Worm (Caenorhabditis elegans): Measurements from ENCODE around the gene pssy-2.

The pssy-2 gene

ce11 chrIII:13462965-13463783 lies 8.4 kb upstream of the pssy-2 start, which contains the start of gene ant-1.1 (continued):
- TF ChIP-seq pax-1 (tag; optimal IDR thresholded peaks at IDR 0.05), result peak; percentile 68
- TF ChIP-seq T23F11.4 (GFP tag; optimal IDR thresholded peaks at IDR 0.05), result peak; percentile 14
- peak; percentile 59 for TF ChIP-seq rnt-1 (tag; optimal IDR thresholded peaks at IDR 0.05)
- peak; percentile 42 for TF ChIP-seq ceh-19 (GFP tag; optimal IDR thresholded peaks at IDR 0.05)
- peak; percentile 12 for TF ChIP-seq fax-1 (tag; optimal IDR thresholded peaks at IDR 0.05)
- TF ChIP-seq madf-2 (tag; optimal IDR thresholded peaks at IDR 0.05), result no peak
- peak; percentile 50 for TF ChIP-seq ets-4 (tag; optimal IDR thresholded peaks at IDR 0.05)
- TF ChIP-seq Y22D7AL.16 (tag; optimal IDR thresholded peaks at IDR 0.05), result peak; percentile 40
- peak; percentile 75 for TF ChIP-seq tbx-2 (tag; optimal IDR thresholded peaks at IDR 0.05)
- TF ChIP-seq elt-2 (tag; optimal IDR thresholded peaks at IDR 0.05), result peak; percentile 53
- TF ChIP-seq ceh-45 (GFP tag; IDR thresholded peaks at IDR 0.05), result no peak
- TF ChIP-seq nhr-232 (tag; optimal IDR thresholded peaks at IDR 0.05), result no peak
- peak; percentile 33 for TF ChIP-seq che-1 (tag; optimal IDR thresholded peaks at IDR 0.05)
- peak; percentile 45 for TF ChIP-seq dve-1 (tag; optimal IDR thresholded peaks at IDR 0.05)
- peak; percentile 77 for TF ChIP-seq unc-42 (tag; optimal IDR thresholded peaks at IDR 0.05)
- peak; percentile 49 for TF ChIP-seq gmeb-2 (tag; optimal IDR thresholded peaks at IDR 0.05)
- peak; percentile 53 for TF ChIP-seq hlh-30 (tag; optimal IDR thresholded peaks at IDR 0.05; ENCODE audit: insufficient read depth)
- no peak for TF ChIP-seq F13H6.1 (tag; optimal IDR thresholded peaks at IDR 0.05)

- no peak for TF ChIP-seq che-1 (tag; optimal IDR thresholded peaks at IDR 0.05)
- no peak for TF ChIP-seq ceh-14 (tag; optimal IDR thresholded peaks at IDR 0.05)
- no peak for TF ChIP-seq ztf-16 (tag; optimal IDR thresholded peaks at IDR 0.05)
- peak; percentile 49 for TF ChIP-seq unc-55 (GFP tag; optimal IDR thresholded peaks at IDR 0.05)
- TF ChIP-seq elt-2 (tag; optimal IDR thresholded peaks at IDR 0.05), result peak; percentile 63
- TF ChIP-seq pha-2 (tag; optimal IDR thresholded peaks at IDR 0.05), result no peak
- TF ChIP-seq ceh-24 (tag; optimal IDR thresholded peaks at IDR 0.05), result no peak
- no peak for TF ChIP-seq K02D7.2 (tag; optimal IDR thresholded peaks at IDR 0.05)
- TF ChIP-seq Y22D7AL.16 (tag; optimal IDR thresholded peaks at IDR 0.05), result no peak
- no peak for TF ChIP-seq ceh-34 (tag; optimal IDR thresholded peaks at IDR 0.05)
- TF ChIP-seq hlh-6 (tag; optimal IDR thresholded peaks at IDR 0.05), result no peak
- TF ChIP-seq pqm-1 (tag; optimal IDR thresholded peaks at IDR 0.05), result peak; percentile 8
- no peak for TF ChIP-seq unc-86 (tag; optimal IDR thresholded peaks at IDR 0.05)
- TF ChIP-seq ceh-18 (tag; optimal IDR thresholded peaks at IDR 0.05), result peak; percentile 34
- peak; percentile 85 for TF ChIP-seq ama-1 (optimal IDR thresholded peaks at IDR 0.05)
- no peak for TF ChIP-seq sdc-2 (tag; optimal IDR thresholded peaks at IDR 0.05)
- TF ChIP-seq ceh-22 (tag; optimal IDR thresholded peaks at IDR 0.05), result no peak
- TF ChIP-seq unc-3 (GFP tag; conservative IDR thresholded peaks at IDR 0.05), result no peak
- no peak for TF ChIP-seq unc-3 (tag; optimal IDR thresholded peaks at IDR 0.05)
These were observed 6.9 kb upstream of the pssy-2 start, which contains the start of gene kel-3 for ce11 chrIII:13464493-13465362. TSS of gene kel-3 (plus strand) at chrIII:13464820.

- TF ChIP-seq ceh-30 (tag; optimal IDR thresholded peaks at IDR 0.05), result peak; percentile 60
- TF ChIP-seq unc-55 (GFP tag; optimal IDR thresholded peaks at IDR 0.05), result peak; percentile 29
- TF ChIP-seq ceh-31 (tag; optimal IDR thresholded peaks at IDR 0.05), result peak; percentile 29
- no peak for TF ChIP-seq sox-2 (GFP tag; IDR thresholded peaks at IDR 0.05)
- no peak for TF ChIP-seq ceh-6 (GFP tag; optimal IDR thresholded peaks at IDR 0.05)
- peak; percentile 58 for TF ChIP-seq dve-1 (tag; optimal IDR thresholded peaks at IDR 0.05)
- TF ChIP-seq unc-42 (tag; optimal IDR thresholded peaks at IDR 0.05), result peak; percentile 75
- TF ChIP-seq madf-2 (tag; optimal IDR thresholded peaks at IDR 0.05), result no peak
- peak; percentile 69 for TF ChIP-seq ceh-48 (tag; optimal IDR thresholded peaks at IDR 0.05)
- TF ChIP-seq pax-1 (tag; optimal IDR thresholded peaks at IDR 0.05), result peak; percentile 70
- TF ChIP-seq lim-6 (tag; optimal IDR thresholded peaks at IDR 0.05), result no peak
- peak; percentile 88 for TF ChIP-seq nfya-1 (tag; optimal IDR thresholded peaks at IDR 0.05)
These were observed 5.5 kb upstream of the pssy-2 start, which contains the start of gene cdk-5 for ce11 chrIII:13465918-13466592. TSS of gene cdk-5 (minus strand) at chrIII:13466342.
